Worm (Caenorhabditis elegans) whole organism, young adult: ENCODE measurements around the gene B0410.3.

Experiments used
- B0035.1 ChIP-seq: sonication (generic microtip); optimal IDR thresholded peaks from 2 replicates; lab custom pipeline; 2016; ENCODE audit warnings: missing genetic modification characterization, mild to moderate bottlenecking, missing compliant biosample characterization, missing genotype, missing genetic modification reagents
- D2030.7 ChIP-seq: fragments of 200-800 bp; sonication (Bioruptor generic); IDR thresholded peaks from 2 replicates; pipeline ENCODE4 v1.3.6; 2022; ENCODE audit warnings: missing genetic modification reagents, missing genetic modification characterization, missing compliant biosample characterization
- F10E7.11 ChIP-seq: sonication (generic microtip); optimal IDR thresholded peaks from 2 replicates; lab custom pipeline; 2017; ENCODE audit warnings: mild to moderate bottlenecking, missing genetic modification characterization, moderate library complexity, missing compliant biosample characterization
- F39B2.1 ChIP-seq: fragments of 200-800 bp; sonication (Bioruptor generic); IDR thresholded peaks from 2 replicates; pipeline ENCODE4 v1.3.6; 2022; ENCODE audit warnings: missing genetic modification reagents, missing genetic modification characterization, missing compliant biosample characterization
- F55B11.4 ChIP-seq: sonication (generic microtip); optimal IDR thresholded peaks from 2 replicates; lab custom pipeline; 2016; ENCODE audit warnings: missing compliant biosample characterization, missing genetic modification characterization, borderline replicate concordance; ENCODE audit not compliant: insufficient read depth
- K11D2.4 ChIP-seq: fragments of 200-800 bp; sonication (Bioruptor generic); IDR thresholded peaks from 2 replicates; pipeline ENCODE4 v1.3.6; 2022; ENCODE audit warnings: missing genetic modification reagents, missing genetic modification characterization, missing compliant biosample characterization
- K12H6.12 ChIP-seq: fragments of 200-800 bp; sonication (Bioruptor generic); optimal IDR thresholded peaks from 2 replicates; lab custom pipeline; 2018; ENCODE audit warnings: mild to moderate bottlenecking, missing genetic modification characterization, missing compliant biosample characterization
- T26A5.8 ChIP-seq: sonication (generic microtip); optimal IDR thresholded peaks from 2 replicates; lab custom pipeline; 2016; ENCODE audit warnings: missing genetic modification characterization, missing compliant biosample characterization
- ama-1 ChIP-seq, 3 experiments: fragments of 150-350 bp in 1 of 3; sonication (generic microtip) in 2 of 3; optimal IDR thresholded peaks; 2 replicates each; lab custom pipeline; 2014 to 2018; ENCODE audit warnings: missing biosample characterization in 2 of 3, missing genetic modification characterization in 2 of 3, missing genetic modification reagents in 2 of 3
- atf-7 ChIP-seq: sonication (generic microtip); optimal IDR thresholded peaks from 2 replicates; lab custom pipeline; 2017; ENCODE audit warnings: mild to moderate bottlenecking, missing genetic modification characterization, missing compliant biosample characterization
- athp-1 ChIP-seq: sonication (generic microtip); optimal IDR thresholded peaks from 2 replicates; lab custom pipeline; 2017; ENCODE audit warnings: mild to moderate bottlenecking, missing genetic modification characterization, missing compliant biosample characterization
- bed-2 ChIP-seq: fragments of 200-800 bp; sonication (Bioruptor generic); IDR thresholded peaks from 2 replicates; pipeline ENCODE4 v1.3.6; 2022; ENCODE audit warnings: missing genetic modification reagents, missing genetic modification characterization, missing compliant biosample characterization
- cebp-1 ChIP-seq, 2 experiments: fragments of 200-800 bp in 1 of 2; sonication (Bioruptor generic) in 1 of 2; sonication (generic microtip) in 1 of 2; IDR thresholded peaks in 1 of 2; optimal IDR thresholded peaks in 1 of 2; 2 replicates each; pipeline versions ENCODE4 v1.3.6 to Lab custom; 2017 to 2022; ENCODE audit warnings: missing compliant biosample characterization in 2 of 2, missing genetic modification characterization in 2 of 2, mild to moderate bottlenecking in 1 of 2, missing genetic modification reagents in 1 of 2, moderate library complexity in 1 of 2
- cebp-2 ChIP-seq: fragments of 200-800 bp; sonication (Bioruptor generic); IDR thresholded peaks from 2 replicates; pipeline ENCODE4 v1.3.6; 2022; ENCODE audit warnings: missing genetic modification characterization, missing compliant biosample characterization
- ceh-40 ChIP-seq: fragments of 200-800 bp; sonication (Bioruptor generic); IDR thresholded peaks from 2 replicates; pipeline ENCODE4 v1.3.6; 2022; ENCODE audit warnings: missing genetic modification characterization, missing compliant biosample characterization
- chd-7 ChIP-seq: sonication (generic microtip); optimal IDR thresholded peaks from 2 replicates; lab custom pipeline; 2016; ENCODE audit warnings: mild to moderate bottlenecking, missing genetic modification characterization, moderate library complexity, missing compliant biosample characterization
- die-1 ChIP-seq: sonication (generic microtip); optimal IDR thresholded peaks from 2 replicates; lab custom pipeline; 2016; ENCODE audit warnings: missing genotype, mild to moderate bottlenecking, missing genetic modification characterization, missing compliant biosample characterization
- dpff-1 ChIP-seq: sonication (generic microtip); optimal IDR thresholded peaks from 2 replicates; lab custom pipeline; 2017; ENCODE audit warnings: mild to moderate bottlenecking, missing genetic modification characterization, missing compliant biosample characterization
- efl-1 ChIP-seq: fragments of 150-350 bp; optimal IDR thresholded peaks from 2 replicates; lab custom pipeline; 2014; ENCODE audit warnings: missing biosample characterization, missing genetic modification reagents, missing genetic modification characterization
- ets-4 ChIP-seq: fragments of 200-800 bp; sonication (Bioruptor generic); optimal IDR thresholded peaks from 2 replicates; lab custom pipeline; 2018; ENCODE audit warnings: mild to moderate bottlenecking, missing genetic modification characterization, missing compliant biosample characterization
- fkh-3 ChIP-seq: sonication (generic microtip); optimal IDR thresholded peaks from 2 replicates; lab custom pipeline; 2016; ENCODE audit warnings: mild to moderate bottlenecking, missing genetic modification characterization, missing compliant biosample characterization
- hmg-1.2 ChIP-seq: fragments of 200-800 bp; sonication (Bioruptor generic); IDR thresholded peaks from 2 replicates; pipeline ENCODE4 v1.3.6; 2022; ENCODE audit warnings: missing genetic modification reagents, missing genetic modification characterization, missing compliant biosample characterization
- hsf-1 ChIP-seq: fragments of 200-800 bp; sonication (Bioruptor generic); IDR thresholded peaks from 2 replicates; pipeline ENCODE4 v1.3.6; 2022; ENCODE audit warnings: missing genetic modification reagents, missing genetic modification characterization, missing compliant biosample characterization
- lag-1 ChIP-seq: fragments of 200-800 bp; sonication (Bioruptor generic); IDR thresholded peaks from 2 replicates; pipeline ENCODE4 v1.3.6; 2022; ENCODE audit warnings: missing genetic modification reagents, missing genetic modification characterization, missing compliant biosample characterization
- lin-26 ChIP-seq: fragments of 200-800 bp; sonication (Bioruptor generic); IDR thresholded peaks from 2 replicates; pipeline ENCODE4 v1.3.6; 2022; ENCODE audit warnings: missing genetic modification reagents, missing genetic modification characterization, missing compliant biosample characterization
- lin-35 ChIP-seq, 3 experiments: fragments of 150-350 bp in 2 of 3; sonication (generic microtip) in 1 of 3; optimal IDR thresholded peaks; 2 replicates each; lab custom pipeline; 2014 to 2018; ENCODE audit warnings: missing biosample characterization in 3 of 3, missing genetic modification characterization in 3 of 3, missing genetic modification reagents in 3 of 3
- lin-40 ChIP-seq: sonication (generic microtip); optimal IDR thresholded peaks from 2 replicates; lab custom pipeline; 2016; ENCODE audit warnings: missing genetic modification characterization, mild to moderate bottlenecking, missing compliant biosample characterization, missing genotype, missing genetic modification reagents
- lsl-1 ChIP-seq: fragments of 200-800 bp; sonication (Bioruptor generic); optimal IDR thresholded peaks from 2 replicates; lab custom pipeline; 2018; ENCODE audit warnings: mild to moderate bottlenecking, missing genetic modification characterization, moderate library complexity, missing compliant biosample characterization
- lsy-27 ChIP-seq: sonication (generic microtip); optimal IDR thresholded peaks from 2 replicates; lab custom pipeline; 2017; ENCODE audit warnings: missing genetic modification characterization, mild to moderate bottlenecking, missing compliant biosample characterization, antibody characterized with exemption, missing genotype, borderline replicate concordance; ENCODE audit not compliant: insufficient read depth
- madf-10 ChIP-seq: sonication (generic microtip); optimal IDR thresholded peaks from 2 replicates; lab custom pipeline; 2016; ENCODE audit warnings: mild to moderate bottlenecking, missing genetic modification characterization, missing compliant biosample characterization
- madf-3 ChIP-seq: fragments of 200-800 bp; sonication (Bioruptor generic); IDR thresholded peaks from 2 replicates; pipeline ENCODE4 v1.3.6; 2022; ENCODE audit warnings: missing genetic modification reagents, missing genetic modification characterization, missing compliant biosample characterization
- madf-6 ChIP-seq: fragments of 200-800 bp; sonication (Bioruptor generic); IDR thresholded peaks from 2 replicates; pipeline ENCODE4 v1.3.6; 2022; ENCODE audit warnings: missing genetic modification reagents, missing genetic modification characterization, missing compliant biosample characterization
- madf-8 ChIP-seq: fragments of 200-800 bp; sonication (Bioruptor generic); conservative IDR thresholded peaks from 2 replicates; pipeline ENCODE4 v1.3.6; 2022; ENCODE audit warnings: missing genetic modification reagents, missing genetic modification characterization, missing compliant biosample characterization
- nfya-2 ChIP-seq: fragments of 200-800 bp; sonication (Bioruptor generic); IDR thresholded peaks from 2 replicates; pipeline ENCODE4 v1.3.6; 2022; ENCODE audit warnings: missing genetic modification reagents, missing genetic modification characterization, missing compliant biosample characterization
- nhr-27 ChIP-seq: fragments of 200-800 bp; sonication (Bioruptor generic); optimal IDR thresholded peaks from 2 replicates; lab custom pipeline; 2018; ENCODE audit warnings: mild to moderate bottlenecking, missing genetic modification characterization, moderate library complexity, missing compliant biosample characterization
- pha-4 ChIP-seq: fragments of 150-350 bp; sonication (generic microtip); optimal IDR thresholded peaks from 2 replicates; lab custom pipeline; 2014; ENCODE audit warnings: missing biosample characterization, missing genetic modification reagents, missing genetic modification characterization
- repo-1 ChIP-seq: sonication (generic microtip); optimal IDR thresholded peaks from 2 replicates; lab custom pipeline; 2017; ENCODE audit warnings: mild to moderate bottlenecking, missing genetic modification characterization, missing compliant biosample characterization
- snpc-1.1 ChIP-seq: sonication (generic microtip); optimal IDR thresholded peaks from 2 replicates; lab custom pipeline; 2017; ENCODE audit warnings: missing genetic modification characterization, mild to moderate bottlenecking, missing compliant biosample characterization, antibody characterized with exemption, moderate library complexity, missing genotype, missing genetic modification reagents; ENCODE audit not compliant: insufficient read depth
- snpc-3.4 ChIP-seq: sonication (generic microtip); optimal IDR thresholded peaks from 2 replicates; lab custom pipeline; 2017; ENCODE audit warnings: missing genetic modification characterization, mild to moderate bottlenecking, missing compliant biosample characterization, antibody characterized with exemption, moderate library complexity, missing genotype, missing genetic modification reagents
- snpc-4 ChIP-seq, 5 experiments: fragments of 150-350 bp in 1 of 5; sonication (generic microtip) in 4 of 5; optimal IDR thresholded peaks; 2 replicates each; lab custom pipeline; 2014 to 2018; ENCODE audit warnings: missing genetic modification characterization in 5 of 5, missing biosample characterization in 3 of 5, antibody characterized with exemption in 2 of 5, mild to moderate bottlenecking in 2 of 5, missing compliant biosample characterization in 2 of 5, missing genotype in 2 of 5, moderate library complexity in 2 of 5, missing genetic modification reagents in 1 of 5
- somi-1 ChIP-seq: fragments of 200-800 bp; sonication (Bioruptor generic); optimal IDR thresholded peaks from 2 replicates; lab custom pipeline; 2018; ENCODE audit warnings: mild to moderate bottlenecking, missing genetic modification characterization, missing compliant biosample characterization
- unc-62 ChIP-seq: fragments of 150-350 bp; optimal IDR thresholded peaks from 2 replicates; lab custom pipeline; 2014; ENCODE audit warnings: missing biosample characterization, missing genetic modification reagents, missing genetic modification characterization
- zfh-2 ChIP-seq: fragments of 200-800 bp; sonication (Bioruptor generic); conservative IDR thresholded peaks from 2 replicates; pipeline ENCODE4 v1.3.6; 2022; ENCODE audit warnings: missing genetic modification reagents, missing genetic modification characterization, missing compliant biosample characterization
- ztf-18 ChIP-seq: sonication (generic microtip); optimal IDR thresholded peaks from 2 replicates; lab custom pipeline; 2016; ENCODE audit warnings: missing genotype, mild to moderate bottlenecking, missing genetic modification characterization, missing compliant biosample characterization
- ztf-26 ChIP-seq: sonication (generic microtip); optimal IDR thresholded peaks from 2 replicates; lab custom pipeline; 2017; ENCODE audit warnings: missing genetic modification characterization, missing compliant biosample characterization
- ztf-3 ChIP-seq: fragments of 200-800 bp; sonication (Bioruptor generic); optimal IDR thresholded peaks from 2 replicates; lab custom pipeline; 2018; ENCODE audit warnings: mild to moderate bottlenecking, missing genetic modification characterization, missing compliant biosample characterization

B0410.3 gene

DNA sequence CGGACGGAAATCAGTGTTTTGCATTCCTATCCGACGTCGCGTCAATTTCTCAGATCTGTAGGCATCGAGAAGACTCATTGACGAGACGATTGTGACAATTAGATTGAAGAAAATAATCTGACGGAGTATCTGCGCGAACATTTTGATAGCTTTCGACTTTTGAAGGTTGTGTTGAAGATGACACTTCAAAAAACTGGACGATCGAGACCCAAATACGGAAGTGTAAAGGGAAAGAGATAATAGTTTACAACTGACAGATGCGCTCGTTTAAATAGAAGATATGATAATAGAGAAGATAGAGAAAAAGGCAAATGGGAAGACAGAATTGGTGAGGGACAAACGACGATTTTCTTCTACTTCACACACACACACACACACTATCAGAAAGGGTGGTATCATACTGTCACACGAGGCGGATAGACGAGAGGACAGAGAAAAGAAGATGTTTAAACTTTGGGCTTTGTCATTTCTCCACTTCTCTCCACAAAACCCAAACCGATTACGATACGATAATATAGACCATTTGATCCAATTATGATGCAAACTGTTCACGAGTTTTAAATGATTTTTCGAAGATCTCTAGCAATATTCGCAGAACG lies at the start of gene B0410.3:
TSS of gene B0410.3 (minus strand) at position 351 of the 599 bp plus-strand sequence.
- no peak for TF ChIP-seq ceh-40 (GFP tag; lab: Robert Waterston, UW)
- TF ChIP-seq B0035.1 (tag; lab: Kevin White, UChicago): no peak
- TF ChIP-seq efl-1 (GFP tag; lab: Kevin White, UChicago): no peak
- peak; percentile 16 for TF ChIP-seq die-1 (tag; lab: Kevin White, UChicago)
- no peak for TF ChIP-seq ztf-18 (tag; lab: Kevin White, UChicago)
- TF ChIP-seq lin-35 (GFP tag; optimal IDR thresholded peaks at IDR 0.05; lab: Kevin White, UChicago): no peak
- peak; percentile 65 for TF ChIP-seq lin-26 (GFP tag; lab: Robert Waterston, UW)
- TF ChIP-seq cebp-2: no peak
- no peak for TF ChIP-seq snpc-3.4 (tag; lab: Kevin White, UChicago)
- TF ChIP-seq F10E7.11 (tag; lab: Kevin White, UChicago): no peak
- no peak for TF ChIP-seq atf-7 (tag; lab: Kevin White, UChicago)
- no peak for TF ChIP-seq pha-4
- TF ChIP-seq F55B11.4: no peak
- no peak for TF ChIP-seq madf-6 (GFP tag; lab: Robert Waterston, UW)
- no peak for TF ChIP-seq T26A5.8
- no peak for TF ChIP-seq zfh-2 (GFP tag; lab: Robert Waterston, UW)
- TF ChIP-seq lsl-1: no peak
- no peak for TF ChIP-seq snpc-4 (GFP tag; optimal IDR thresholded peaks at IDR 0.05; lab: Kevin White, UChicago)
- TF ChIP-seq snpc-4 (tag; optimal IDR thresholded peaks at IDR 0.05; lab: Kevin White, UChicago): no peak
- TF ChIP-seq cebp-1 (GFP tag; IDR thresholded peaks at IDR 0.05; lab: Robert Waterston, UW): no peak
- TF ChIP-seq cebp-1 (tag; optimal IDR thresholded peaks at IDR 0.05; lab: Kevin White, UChicago): no peak
- peak; percentile 61 for TF ChIP-seq somi-1 (GFP tag; lab: Kevin White, UChicago)
- no peak for TF ChIP-seq nhr-27
- TF ChIP-seq ztf-3 (GFP tag; lab: Kevin White, UChicago): no peak
- peak; percentile 80 for TF ChIP-seq ama-1 (optimal IDR thresholded peaks at IDR 0.05; lab: Kevin White, UChicago)
- no peak for TF ChIP-seq ama-1 (GFP tag; optimal IDR thresholded peaks at IDR 0.05; lab: Kevin White, UChicago)
- no peak for TF ChIP-seq ets-4 (GFP tag; lab: Kevin White, UChicago)
- 0 out of 2 replicates have a peak, but pooled peaks have one; percentile 10 for TF ChIP-seq hmg-1.2 (GFP tag; lab: Robert Waterston, UW)
- TF ChIP-seq nfya-2 (GFP tag; lab: Robert Waterston, UW): no peak
- TF ChIP-seq K11D2.4 (GFP tag; lab: Robert Waterston, UW): no peak
- no peak for TF ChIP-seq bed-2 (GFP tag; lab: Robert Waterston, UW)
- no peak for TF ChIP-seq K12H6.12 (tag; lab: Kevin White, UChicago)
- peak; percentile 46 for TF ChIP-seq ztf-26 (tag; lab: Kevin White, UChicago)
- TF ChIP-seq snpc-1.1: no peak
- no peak for TF ChIP-seq athp-1 (tag; lab: Kevin White, UChicago)
- TF ChIP-seq lag-1: no peak
- TF ChIP-seq madf-10: no peak
- no peak for TF ChIP-seq madf-3
- no peak for TF ChIP-seq fkh-3 (tag; lab: Kevin White, UChicago)
- no peak for TF ChIP-seq hsf-1
- TF ChIP-seq dpff-1: no peak
- peak; percentile 28 for TF ChIP-seq lin-40 (tag; lab: Kevin White, UChicago)
- TF ChIP-seq madf-8 (GFP tag; lab: Robert Waterston, UW): no peak
- no peak for TF ChIP-seq D2030.7 (GFP tag; lab: Robert Waterston, UW)
- TF ChIP-seq lsy-27 (tag; lab: Kevin White, UChicago): no peak
- no peak for TF ChIP-seq F39B2.1 (GFP tag; lab: Robert Waterston, UW)
- TF ChIP-seq chd-7 (tag; lab: Kevin White, UChicago): no peak
- no peak for TF ChIP-seq repo-1 (tag; lab: Kevin White, UChicago)
- no peak for TF ChIP-seq unc-62 (GFP tag; lab: Kevin White, UChicago)
- TF ChIP-seq, all 124 proteins: peak for 7
